Worm (Caenorhabditis elegans): ENCODE results near the gene C06H5.11.

DNA sequence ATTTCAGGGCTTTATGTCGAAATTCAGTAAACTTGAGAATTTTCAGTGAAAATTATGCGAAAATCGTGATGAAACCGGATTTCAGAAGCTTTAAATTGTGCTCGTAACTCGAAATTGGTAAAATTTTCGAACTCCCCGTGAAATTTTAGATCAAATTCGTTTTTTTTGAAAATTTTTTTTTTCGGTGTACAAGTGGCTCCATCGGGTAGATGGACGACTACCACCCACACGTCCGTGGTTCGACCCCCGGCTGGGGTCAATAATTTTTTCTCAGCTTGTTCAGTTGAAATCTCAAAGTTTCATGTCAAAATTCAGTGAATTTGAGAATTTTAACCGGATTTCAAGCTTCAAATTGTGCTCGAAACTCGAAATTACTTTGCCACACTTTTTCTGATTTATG is 42.0 kb upstream of the C06H5.11 start:
- TF ChIP-seq nhr-12 (tag; optimal IDR thresholded peaks at IDR 0.05) (no peak), elt-3 (tag; optimal IDR thresholded peaks at IDR 0.05) (no peak), nhr-76 (tag; optimal IDR thresholded peaks at IDR 0.05) (no peak), rnt-1 (tag; optimal IDR thresholded peaks at IDR 0.05) (no peak), skn-1 (tag; optimal IDR thresholded peaks at IDR 0.05) (no peak), snpc-4 (tag; optimal IDR thresholded peaks at IDR 0.05) (no peak), nhr-19 (GFP tag; conservative IDR thresholded peaks at IDR 0.05) (no peak), lir-3 (tag; optimal IDR thresholded peaks at IDR 0.05; ENCODE audit: poor library complexity) (no peak), unc-130 (tag; optimal IDR thresholded peaks at IDR 0.05) (no peak)
